Fruit fly (Drosophila melanogaster) whole organism, embryonic: ENCODE data around the gene CycB3.

Experiments
- Atf3 ChIP-seq: fragments of 200-800 bp; sonication (Bioruptor generic); optimal IDR thresholded peaks from 3 replicates; lab custom pipeline; 2016; ENCODE audit warnings: missing biosample characterization, missing genetic modification characterization
- B-H2 ChIP-seq: fragments of 200-800 bp; sonication (Bioruptor generic); optimal IDR thresholded peaks from 2 replicates; lab custom pipeline; 2018; ENCODE audit warnings: missing biosample characterization, mild to moderate bottlenecking, missing genetic modification characterization
- CG11696 ChIP-seq: fragments of 200-800 bp; sonication (Bioruptor generic); IDR thresholded peaks from 2 replicates; pipeline ENCODE4 v1.3.6; 2022; ENCODE audit warnings: missing biosample characterization, missing genetic modification characterization
- CG13424 ChIP-seq: fragments of 200-800 bp; sonication (Bioruptor generic); optimal IDR thresholded peaks from 2 replicates; lab custom pipeline; 2019; ENCODE audit warnings: missing biosample characterization, mild to moderate bottlenecking, missing genetic modification characterization, moderate library complexity
- CG14667 ChIP-seq: fragments of 200-800 bp; sonication (Bioruptor generic); IDR thresholded peaks from 2 replicates; pipeline ENCODE4 v1.3.6; 2022; ENCODE audit warnings: missing biosample characterization, missing genetic modification characterization
- CG14860 ChIP-seq: fragments of 200-800 bp; sonication (Bioruptor generic); IDR thresholded peaks from 3 replicates; pipeline ENCODE4 v1.3.6; 2022; ENCODE audit warnings: missing biosample characterization, missing genetic modification characterization; ENCODE audit not compliant: partially characterized antibody
- CG1602 ChIP-seq: fragments of 200-800 bp; sonication (Bioruptor generic); optimal IDR thresholded peaks from 3 replicates; lab custom pipeline; 2016; ENCODE audit warnings: missing biosample characterization, missing genetic modification characterization
- CG17328 ChIP-seq: fragments of 200-800 bp; sonication (Bioruptor generic); IDR thresholded peaks from 2 replicates; pipeline ENCODE4 v1.3.6; 2022; ENCODE audit warnings: missing biosample characterization, missing genetic modification characterization
- CG17385 ChIP-seq: fragments of 200-800 bp; sonication (Bioruptor generic); optimal IDR thresholded peaks from 3 replicates; lab custom pipeline; 2018; ENCODE audit warnings: missing biosample characterization, mild to moderate bottlenecking, missing genetic modification characterization
- CG3281 ChIP-seq: fragments of 200-800 bp; sonication (Bioruptor generic); optimal IDR thresholded peaks from 3 replicates; lab custom pipeline; 2017; ENCODE audit warnings: missing biosample characterization, mild to moderate bottlenecking, missing genetic modification characterization
- CG34422 ChIP-seq: fragments of 200-800 bp; sonication (Bioruptor generic); IDR thresholded peaks from 3 replicates; pipeline ENCODE4 v1.3.6; 2022; ENCODE audit warnings: missing biosample characterization, missing genetic modification characterization
- CG4328 ChIP-seq: fragments of 200-800 bp; sonication (Bioruptor generic); optimal IDR thresholded peaks from 3 replicates; lab custom pipeline; 2017; ENCODE audit warnings: missing biosample characterization, missing genetic modification reagents, missing genetic modification characterization
- CG43689 ChIP-seq: fragments of 200-800 bp; sonication (Bioruptor generic); IDR thresholded peaks from 2 replicates; pipeline ENCODE4 v1.3.6; 2022; ENCODE audit warnings: missing biosample characterization, missing genetic modification characterization
- CG4404 ChIP-seq: fragments of 200-800 bp; sonication (Bioruptor generic); IDR thresholded peaks from 2 replicates; pipeline ENCODE4 v1.3.6; 2022; ENCODE audit warnings: missing biosample characterization, missing genetic modification characterization
- CG4854 ChIP-seq: fragments of 200-800 bp; sonication (Bioruptor generic); optimal IDR thresholded peaks from 2 replicates; lab custom pipeline; 2016; ENCODE audit warnings: missing biosample characterization, missing genetic modification characterization, inconsistent platforms
- CG6689 ChIP-seq: fragments of 200-800 bp; sonication (Bioruptor generic); IDR thresholded peaks from 2 replicates; pipeline ENCODE4 v1.3.6; 2022; ENCODE audit warnings: missing biosample characterization, missing genetic modification characterization
- CG8281 ChIP-seq: fragments of 200-800 bp; sonication (Bioruptor generic); optimal IDR thresholded peaks from 2 replicates; lab custom pipeline; 2018; ENCODE audit warnings: missing biosample characterization, mild to moderate bottlenecking, missing genetic modification characterization, moderate library complexity
- CG8924 ChIP-seq: fragments of 200-800 bp; optimal IDR thresholded peaks from 3 replicates; lab custom pipeline; 2019; ENCODE audit warnings: missing biosample characterization, mild to moderate bottlenecking, missing genetic modification characterization, moderate library complexity
- CoRest ChIP-seq: fragments of 200-800 bp; sonication (Bioruptor generic); optimal IDR thresholded peaks from 3 replicates; lab custom pipeline; 2018; ENCODE audit warnings: missing biosample characterization, mild to moderate bottlenecking, missing genetic modification characterization, moderate library complexity
- Dbx ChIP-seq: fragments of 200-800 bp; sonication (Bioruptor generic); IDR thresholded peaks from 3 replicates; pipeline ENCODE4 v1.3.6; 2022; ENCODE audit warnings: missing biosample characterization, missing genetic modification characterization
- Dfd ChIP-seq, 2 experiments: fragments of >200 bp; optimal IDR thresholded peaks; 2 replicates each; lab custom pipeline; 2017; ENCODE audit warnings: missing biosample characterization in 2 of 2, missing genetic modification characterization in 2 of 2
- HLH3B ChIP-seq: fragments of 200-800 bp; sonication (Bioruptor generic); IDR thresholded peaks from 2 replicates; pipeline ENCODE4 v1.3.6; 2022; ENCODE audit warnings: missing biosample characterization, missing genetic modification characterization
- NC2β ChIP-seq: fragments of 200-800 bp; sonication (Bioruptor generic); optimal IDR thresholded peaks from 2 replicates; lab custom pipeline; 2016; ENCODE audit warnings: missing biosample characterization, missing genetic modification characterization
- Six4 ChIP-seq: fragments of 200-800 bp; sonication (Bioruptor generic); optimal IDR thresholded peaks from 2 replicates; lab custom pipeline; 2016; ENCODE audit warnings: missing biosample characterization, missing genetic modification characterization
- Sry-β ChIP-seq: fragments of 200-800 bp; sonication (Bioruptor generic); optimal IDR thresholded peaks from 2 replicates; lab custom pipeline; 2018; ENCODE audit warnings: missing biosample characterization, mild to moderate bottlenecking, missing genetic modification characterization, moderate library complexity
- Ssrp ChIP-seq: fragments of 200-800 bp; sonication (Bioruptor generic); optimal IDR thresholded peaks from 2 replicates; lab custom pipeline; 2018; ENCODE audit warnings: missing biosample characterization, mild to moderate bottlenecking, missing genetic modification characterization, moderate library complexity
- Taf1 ChIP-seq: fragments of 200-800 bp; sonication (Bioruptor generic); IDR thresholded peaks from 2 replicates; pipeline ENCODE4 v1.3.6; 2022; ENCODE audit warnings: missing biosample characterization, missing genetic modification characterization
- Tbp ChIP-seq: fragments of >200 bp; optimal IDR thresholded peaks from 2 replicates; lab custom pipeline; 2018; ENCODE audit warnings: missing biosample characterization, missing genetic modification characterization
- Trl ChIP-seq, 3 experiments: fragments of >200 bp in 2 of 3; fragments of 200-800 bp in 1 of 3; sonication (Bioruptor generic) in 1 of 3; optimal IDR thresholded peaks; 2 replicates in 1 of 3; 3 replicates in 2 of 3; lab custom pipeline; 2016 to 2017; ENCODE audit warnings: missing biosample characterization in 1 of 3, missing genetic modification characterization in 1 of 3
- ab ChIP-seq: fragments of 200-800 bp; sonication (Bioruptor generic); optimal IDR thresholded peaks from 2 replicates; lab custom pipeline; 2016; ENCODE audit warnings: missing biosample characterization, missing genetic modification characterization
- bab2 ChIP-seq: fragments of 200-800 bp; sonication (Bioruptor generic); optimal IDR thresholded peaks from 2 replicates; lab custom pipeline; 2016; ENCODE audit warnings: missing biosample characterization, missing genetic modification characterization
- bsh ChIP-seq, 2 experiments: fragments of 200-800 bp; sonication (Bioruptor generic); optimal IDR thresholded peaks; 2 replicates each; lab custom pipeline; 2017 to 2018; ENCODE audit warnings: mild to moderate bottlenecking in 2 of 2, missing biosample characterization in 2 of 2, missing genetic modification characterization in 2 of 2, moderate library complexity in 1 of 2
- croc ChIP-seq: fragments of 200-800 bp; sonication (Bioruptor generic); conservative IDR thresholded peaks from 3 replicates; pipeline ENCODE4 v1.3.6; 2022; ENCODE audit warnings: missing biosample characterization, missing genetic modification characterization
- gsb-n ChIP-seq: fragments of 200-800 bp; sonication (Bioruptor generic); optimal IDR thresholded peaks from 3 replicates; lab custom pipeline; 2018; ENCODE audit warnings: missing biosample characterization, mild to moderate bottlenecking, missing genetic modification characterization
- hkb ChIP-seq, 2 experiments: fragments of 200-800 bp in 1 of 2; fragments of >200 bp in 1 of 2; sonication (Bioruptor generic) in 1 of 2; IDR thresholded peaks in 1 of 2; optimal IDR thresholded peaks in 1 of 2; 2 replicates each; pipeline versions ENCODE4 v1.3.6 to Lab custom; 2017 to 2022; ENCODE audit warnings: missing biosample characterization in 1 of 2, missing genetic modification characterization in 1 of 2
- knrl ChIP-seq: fragments of 200-800 bp; sonication (Bioruptor generic); IDR thresholded peaks from 3 replicates; pipeline ENCODE4 v1.3.6; 2022; ENCODE audit warnings: missing biosample characterization, missing genetic modification characterization; ENCODE audit not compliant: partially characterized antibody
- lilli ChIP-seq: fragments of 200-800 bp; sonication (Bioruptor generic); optimal IDR thresholded peaks from 3 replicates; lab custom pipeline; 2016; ENCODE audit warnings: missing biosample characterization, missing genetic modification characterization
- nmo ChIP-seq: fragments of 200-800 bp; sonication (Bioruptor generic); optimal IDR thresholded peaks from 2 replicates; lab custom pipeline; 2018; ENCODE audit warnings: missing biosample characterization, mild to moderate bottlenecking, missing genetic modification characterization, moderate library complexity
- peb ChIP-seq: fragments of 200-800 bp; sonication (Bioruptor generic); IDR thresholded peaks from 2 replicates; pipeline ENCODE4 v1.3.6; 2022; ENCODE audit warnings: missing biosample characterization, missing genetic modification characterization
- pfk ChIP-seq: fragments of 200-800 bp; sonication (Bioruptor generic); optimal IDR thresholded peaks from 2 replicates; lab custom pipeline; 2018; ENCODE audit warnings: missing biosample characterization, mild to moderate bottlenecking, missing genetic modification characterization, moderate library complexity
- pnt ChIP-seq: fragments of 200-800 bp; sonication (Bioruptor generic); optimal IDR thresholded peaks from 3 replicates; lab custom pipeline; 2016; ENCODE audit warnings: missing biosample characterization, missing genetic modification characterization
- repo ChIP-seq: fragments of 200-800 bp; sonication (Bioruptor generic); optimal IDR thresholded peaks from 2 replicates; lab custom pipeline; 2016; ENCODE audit warnings: missing biosample characterization, missing genetic modification characterization
- sqz ChIP-seq: fragments of 200-800 bp; sonication (Bioruptor generic); optimal IDR thresholded peaks from 3 replicates; lab custom pipeline; 2018; ENCODE audit warnings: missing biosample characterization, mild to moderate bottlenecking, missing genetic modification characterization
- tio ChIP-seq: fragments of 200-800 bp; sonication (Bioruptor generic); optimal IDR thresholded peaks from 2 replicates; lab custom pipeline; 2017; ENCODE audit warnings: missing biosample characterization, missing genetic modification characterization, inconsistent platforms
- tll ChIP-seq, 2 experiments: fragments of 200-800 bp in 1 of 2; fragments of >200 bp in 1 of 2; sonication (Bioruptor generic) in 1 of 2; optimal IDR thresholded peaks; 2 replicates each; lab custom pipeline; 2017 to 2019; ENCODE audit warnings: missing biosample characterization in 2 of 2, missing genetic modification characterization in 2 of 2, mild to moderate bottlenecking in 1 of 2, moderate library complexity in 1 of 2
- twi ChIP-seq: fragments of 200-800 bp; optimal IDR thresholded peaks from 2 replicates; lab custom pipeline; 2019; ENCODE audit warnings: missing biosample characterization, mild to moderate bottlenecking, missing genetic modification characterization, moderate library complexity
- zen ChIP-seq: fragments of 200-800 bp; sonication (Bioruptor generic); optimal IDR thresholded peaks from 3 replicates; lab custom pipeline; 2018; ENCODE audit warnings: missing biosample characterization, mild to moderate bottlenecking, missing genetic modification characterization, moderate library complexity

The CycB3 gene

DNA sequence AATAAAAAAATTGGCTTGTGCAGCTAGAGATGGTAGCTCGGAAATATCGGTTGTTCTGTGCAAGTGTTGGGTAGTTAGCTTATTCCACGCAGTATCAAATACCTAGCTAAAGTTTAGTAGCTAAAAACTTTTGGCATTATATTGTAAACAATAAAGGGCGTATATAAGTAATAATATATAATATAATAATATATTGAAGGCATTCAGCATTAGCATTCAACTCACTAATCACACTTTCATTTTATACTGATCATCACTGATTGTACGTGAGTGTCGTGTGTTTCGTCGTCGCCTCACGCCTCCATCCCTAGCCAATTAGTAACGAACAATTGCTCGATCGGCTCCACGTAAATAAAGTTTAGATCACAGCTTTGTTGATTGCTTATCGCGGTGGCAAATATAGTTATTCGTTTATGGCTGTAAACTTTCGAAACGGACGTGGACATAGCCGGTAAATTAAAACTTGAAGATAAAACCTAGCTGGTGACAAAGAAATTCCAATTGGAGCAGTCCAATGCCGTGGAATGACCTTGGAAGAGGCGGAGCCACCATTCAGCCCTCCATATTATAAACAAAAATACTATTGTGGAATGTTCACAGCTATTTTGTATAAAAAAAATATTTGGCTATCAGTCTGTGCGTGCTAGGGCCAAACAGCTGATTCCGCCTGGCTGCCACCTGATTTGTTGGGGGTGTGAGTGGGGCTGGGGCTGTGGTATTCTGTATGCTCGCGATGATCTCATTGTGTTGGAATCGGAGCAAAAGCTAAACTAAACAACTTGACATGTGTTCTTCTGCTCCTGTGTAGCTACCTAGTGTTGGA, 47.4 kb upstream of the CycB3 start, which contains the start of the genes PIG-S, sud1 and CG11168 (continued):
- TF ChIP-seq CG13424 (peak; percentile 68), croc (peak; percentile 53; the same call in 2 of the 3 replicates), CG17328 (GFP tag; lab: Robert Waterston, UW) (peak; percentile 50), B-H2 (GFP tag; lab: Kevin White, UChicago) (no peak), Trl (optimal IDR thresholded peaks at IDR 0.05; lab: Kevin White, UChicago) (no peak), Trl (GFP tag; optimal IDR thresholded peaks at IDR 0.05; lab: Kevin White, UChicago) (no peak), CG1602 (peak; percentile 65), pnt (GFP tag; lab: Kevin White, UChicago) (no peak), twi (peak; percentile 61), CG11696 (GFP tag; lab: Robert Waterston, UW) (no peak), lilli (GFP tag; lab: Kevin White, UChicago) (peak; percentile 17), bab2 (GFP tag; lab: Kevin White, UChicago) (no peak), CG17385 (peak; percentile 35), NC2β (GFP tag; lab: Kevin White, UChicago) (no peak), knrl (GFP tag; lab: Robert Waterston, UW) (peak; percentile 98), Six4 (GFP tag; lab: Kevin White, UChicago) (peak; percentile 25), CG4404 (GFP tag; lab: Robert Waterston, UW) (peak; percentile 58; the same call in 1 of the 2 replicates), gsb-n (tag; lab: Kevin White, UChicago) (peak; percentile 85), HLH3B (peak; percentile 49; the same call in 1 of the 2 replicates), pfk (GFP tag; lab: Kevin White, UChicago) (no peak), Sry-β (peak; percentile 98), bsh (GFP tag; optimal IDR thresholded peaks at IDR 0.05; lab: Kevin White, UChicago) (peak in 1 of 2 experiments; percentile 63), Tbp (GFP tag; lab: Kevin White, UChicago) (no peak), Ssrp (tag; lab: Kevin White, UChicago) (peak; percentile 64), CG4328 (no peak), CG43689 (GFP tag; lab: Robert Waterston, UW) (no peak), nmo (peak; percentile 85), sqz (GFP tag; lab: Kevin White, UChicago) (peak; percentile 79), Dbx (GFP tag; lab: Robert Waterston, UW) (peak; percentile 59; the same call in 2 of the 3 replicates), CG14667 (GFP tag; lab: Robert Waterston, UW) (peak; percentile 59), CG6689 (GFP tag; lab: Robert Waterston, UW) (0 out of 2 replicates have a peak, but pooled peaks have one; percentile 24), tio (GFP tag; lab: Kevin White, UChicago) (no peak), Atf3 (GFP tag; lab: Kevin White, UChicago) (peak; percentile 29), CG34422 (GFP tag; lab: Robert Waterston, UW) (peak; percentile 75; the same call in 2 of the 3 replicates), Dfd (GFP tag; optimal IDR thresholded peaks at IDR 0.05; lab: Kevin White, UChicago) (no peak), Taf1 (peak; percentile 37; the same call in 1 of the 2 replicates), CG4854 (GFP tag; lab: Kevin White, UChicago) (no peak), CoRest (tag; lab: Kevin White, UChicago) (peak; percentile 78), repo (GFP tag; lab: Kevin White, UChicago) (no peak), zen (tag; lab: Kevin White, UChicago) (peak; percentile 65), hkb (optimal IDR thresholded peaks at IDR 0.05; lab: Kevin White, UChicago) (no peak), hkb (GFP tag; IDR thresholded peaks at IDR 0.05; lab: Robert Waterston, UW) (0 out of 2 replicates have a peak, but pooled peaks have one; percentile 11), ab (GFP tag; lab: Kevin White, UChicago) (no peak), CG8924 (tag; lab: Kevin White, UChicago) (peak; percentile 67), peb (GFP tag; lab: Robert Waterston, UW) (peak; percentile 38; the same call in 1 of the 2 replicates), CG14860 (GFP tag; lab: Robert Waterston, UW) (peak; percentile 94), tll (GFP tag; optimal IDR thresholded peaks at IDR 0.05; lab: Kevin White, UChicago) (peak in 1 of 2 experiments; percentile 16), CG3281 (GFP tag; lab: Kevin White, UChicago) (no peak), CG8281 (tag; lab: Kevin White, UChicago) (no peak)
